Worm (Caenorhabditis elegans) whole organism, L4 larva: Measurements from ENCODE around the gene R07H5.11.
A peak's percentile ranks its signal among the peaks of the same experiment; 100 is the strongest.

Experiments used
- F10B5.3 ChIP-seq: sonication (generic microtip); optimal IDR thresholded peaks from 2 replicates; lab custom pipeline; 2016; ENCODE audit warnings: mild to moderate bottlenecking, missing genetic modification characterization, missing compliant biosample characterization
- F37D6.2 ChIP-seq: sonication (generic microtip); optimal IDR thresholded peaks from 2 replicates; lab custom pipeline; 2016; ENCODE audit warnings: mild to moderate bottlenecking, missing genetic modification characterization, missing compliant biosample characterization
- F44E2.7 ChIP-seq: fragments of 200-800 bp; sonication (Bioruptor generic); IDR thresholded peaks from 2 replicates; pipeline ENCODE4 v2.1.2; 2022; ENCODE audit warnings: missing genetic modification characterization, missing compliant biosample characterization
- F49E8.2 ChIP-seq: sonication (generic microtip); optimal IDR thresholded peaks from 2 replicates; lab custom pipeline; 2016; ENCODE audit warnings: missing compliant biosample characterization, mild to moderate bottlenecking, missing genetic modification characterization, borderline replicate concordance
- T20F7.1 ChIP-seq: fragments of 200-800 bp; sonication (Bioruptor generic); optimal IDR thresholded peaks from 2 replicates; lab custom pipeline; 2018; ENCODE audit warnings: mild to moderate bottlenecking, missing genetic modification characterization, missing compliant biosample characterization
- T26A8.4 ChIP-seq: fragments of 200-800 bp; sonication (Bioruptor generic); IDR thresholded peaks from 2 replicates; pipeline ENCODE4 v1.3.6; 2022; ENCODE audit warnings: missing genetic modification characterization, missing compliant biosample characterization
- ama-1 ChIP-seq: fragments of 150-350 bp; optimal IDR thresholded peaks from 2 replicates; lab custom pipeline; 2014; ENCODE audit warnings: inconsistent platforms, mixed read lengths
- ceh-20 ChIP-seq: fragments of 200-800 bp; sonication (Bioruptor generic); IDR thresholded peaks from 2 replicates; pipeline ENCODE4 v1.3.6; 2022; ENCODE audit warnings: missing genetic modification reagents, missing genetic modification characterization, missing compliant biosample characterization
- ceh-32 ChIP-seq: sonication (generic microtip); optimal IDR thresholded peaks from 2 replicates; lab custom pipeline; 2016; ENCODE audit warnings: mild to moderate bottlenecking, missing genetic modification characterization, missing compliant biosample characterization; ENCODE audit not compliant: poor library complexity
- ceh-44 ChIP-seq: fragments of 200-800 bp; sonication (Bioruptor generic); IDR thresholded peaks from 2 replicates; pipeline ENCODE4 v1.3.6; 2022; ENCODE audit warnings: missing genetic modification reagents, missing genetic modification characterization, missing compliant biosample characterization
- ceh-62 ChIP-seq: sonication (generic microtip); optimal IDR thresholded peaks from 2 replicates; lab custom pipeline; 2017; ENCODE audit warnings: missing biosample characterization, missing genetic modification characterization
- ctbp-1 ChIP-seq: fragments of 200-800 bp; sonication (Bioruptor generic); IDR thresholded peaks from 2 replicates; pipeline ENCODE4 v1.3.6; 2022; ENCODE audit warnings: missing genetic modification reagents, missing genetic modification characterization, missing compliant biosample characterization
- daf-16 ChIP-seq, 3 experiments: sonication (generic microtip); optimal IDR thresholded peaks; 2 replicates each; lab custom pipeline; 2016 to 2017; ENCODE audit warnings: missing genetic modification characterization in 3 of 3, missing genetic modification reagents in 3 of 3, mild to moderate bottlenecking in 2 of 3, missing compliant biosample characterization in 2 of 3, missing biosample characterization in 1 of 3, moderate library complexity in 1 of 3
- dve-1 ChIP-seq: sonication (generic microtip); optimal IDR thresholded peaks from 2 replicates; lab custom pipeline; 2017; ENCODE audit warnings: antibody characterized with exemption, mild to moderate bottlenecking, missing genetic modification characterization, missing compliant biosample characterization; ENCODE audit not compliant: insufficient read depth
- fkh-10 ChIP-seq: fragments of 150-350 bp; optimal IDR thresholded peaks from 2 replicates; lab custom pipeline; 2014; ENCODE audit warnings: missing biosample characterization, missing genetic modification reagents, missing genetic modification characterization
- gei-8 ChIP-seq: fragments of 200-800 bp; sonication (Bioruptor generic); optimal IDR thresholded peaks from 2 replicates; lab custom pipeline; 2018; ENCODE audit warnings: mild to moderate bottlenecking, missing genetic modification characterization, missing compliant biosample characterization
- jun-1 ChIP-seq: fragments of 150-350 bp; optimal IDR thresholded peaks from 2 replicates; lab custom pipeline; 2014; ENCODE audit warnings: missing biosample characterization, missing genetic modification reagents, missing genetic modification characterization
- lin-1 ChIP-seq: fragments of 200-800 bp; sonication (Bioruptor generic); IDR thresholded peaks from 2 replicates; pipeline ENCODE4 v1.3.6; 2022; ENCODE audit warnings: missing genetic modification reagents, missing genetic modification characterization, missing compliant biosample characterization
- mep-1 ChIP-seq: fragments of 150-350 bp; sonication (generic microtip); optimal IDR thresholded peaks from 3 replicates; lab custom pipeline; 2014; ENCODE audit warnings: missing biosample characterization, missing genetic modification characterization
- mes-2 ChIP-seq: sonication (generic microtip); optimal IDR thresholded peaks from 2 replicates; lab custom pipeline; 2016; ENCODE audit warnings: missing genotype, mild to moderate bottlenecking, missing genetic modification characterization, missing compliant biosample characterization; ENCODE audit not compliant: poor library complexity, severe bottlenecking
- nhr-102 ChIP-seq: sonication (generic microtip); optimal IDR thresholded peaks from 2 replicates; lab custom pipeline; 2016; ENCODE audit warnings: mild to moderate bottlenecking, missing genetic modification characterization, moderate library complexity, missing compliant biosample characterization
- nhr-11 ChIP-seq: fragments of 150-350 bp; optimal IDR thresholded peaks from 2 replicates; lab custom pipeline; 2014; ENCODE audit warnings: missing biosample characterization, missing genetic modification characterization
- nhr-237 ChIP-seq: sonication (generic microtip); optimal IDR thresholded peaks from 2 replicates; lab custom pipeline; 2017; ENCODE audit warnings: missing biosample characterization, missing genetic modification characterization
- nhr-25 ChIP-seq: sonication (generic microtip); optimal IDR thresholded peaks from 2 replicates; lab custom pipeline; 2017; ENCODE audit warnings: missing genetic modification characterization, mild to moderate bottlenecking, missing compliant biosample characterization, antibody characterized with exemption, moderate library complexity, borderline replicate concordance; ENCODE audit not compliant: insufficient read depth
- nhr-76 ChIP-seq: fragments of 150-350 bp; optimal IDR thresholded peaks from 2 replicates; lab custom pipeline; 2014; ENCODE audit warnings: missing biosample characterization, missing genetic modification characterization
- pha-4 ChIP-seq, 2 experiments: fragments of 150-350 bp in 1 of 2; fragments of 200-800 bp in 1 of 2; sonication (Bioruptor generic) in 1 of 2; IDR thresholded peaks in 1 of 2; optimal IDR thresholded peaks in 1 of 2; 2 replicates each; pipeline versions ENCODE4 v1.3.6 to Lab custom; 2014 to 2022; ENCODE audit warnings: missing genetic modification characterization in 2 of 2, missing genetic modification reagents in 2 of 2, missing biosample characterization in 1 of 2, missing compliant biosample characterization in 1 of 2
- saeg-2 ChIP-seq: fragments of 200-800 bp; sonication (Bioruptor generic); IDR thresholded peaks from 2 replicates; pipeline ENCODE4 v1.3.6; 2022; ENCODE audit warnings: missing genetic modification reagents, missing genetic modification characterization, missing compliant biosample characterization
- spr-3 ChIP-seq: fragments of 200-800 bp; sonication (Bioruptor generic); optimal IDR thresholded peaks from 2 replicates; lab custom pipeline; 2018; ENCODE audit warnings: mild to moderate bottlenecking, missing genetic modification characterization, missing compliant biosample characterization
- unc-39 ChIP-seq: sonication (generic microtip); optimal IDR thresholded peaks from 2 replicates; lab custom pipeline; 2017; ENCODE audit warnings: missing biosample characterization, missing genetic modification characterization
- unc-62 ChIP-seq, 3 experiments: fragments of 150-350 bp in 1 of 3; sonication (generic microtip); optimal IDR thresholded peaks in 2 of 3; peaks in 1 of 3; 1 replicate in 1 of 3; 2 replicates in 2 of 3; lab custom pipeline; 2014 to 2017; ENCODE audit warnings: missing biosample characterization in 3 of 3, missing genetic modification characterization in 3 of 3, missing genetic modification reagents in 3 of 3, missing genotype in 1 of 3
- zag-1 ChIP-seq: fragments of 150-350 bp; optimal IDR thresholded peaks from 2 replicates; lab custom pipeline; 2014; ENCODE audit warnings: missing biosample characterization, missing genetic modification characterization
- zfp-2 ChIP-seq: sonication (generic microtip); optimal IDR thresholded peaks from 2 replicates; lab custom pipeline; 2016; ENCODE audit warnings: mild to moderate bottlenecking, missing genetic modification characterization, missing compliant biosample characterization

R07H5.11 gene

ce11 chrIV:11183013-11183412 is 19.6 kb upstream of the R07H5.11 start, which contains the start of gene prx-14 (continued):
- TF ChIP-seq gei-8 (no peak), mep-1 (tag; lab: Kevin White, UChicago) (peak; percentile 14), unc-39 (no peak), ceh-20 (GFP tag; lab: Robert Waterston, UW) (no peak), ceh-44 (GFP tag; lab: Robert Waterston, UW) (no peak)

DNA sequence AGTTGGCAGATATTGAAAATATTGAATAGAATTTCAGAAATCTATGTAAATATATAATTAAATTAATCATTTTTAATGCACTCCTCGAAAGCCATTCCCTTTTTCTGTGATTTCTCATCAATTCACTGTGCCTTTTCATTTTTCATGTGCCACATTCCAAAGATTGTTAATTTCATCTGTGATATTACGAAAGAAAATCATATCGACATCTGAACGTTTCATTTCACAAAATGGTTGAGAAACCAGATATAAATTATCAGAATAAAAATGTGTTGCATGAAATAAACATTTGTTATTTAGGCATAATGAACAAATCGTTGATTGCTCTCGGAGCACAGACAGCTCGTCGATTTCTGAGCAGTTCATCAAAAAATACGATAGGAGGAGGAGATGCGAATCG is 18.6 kb upstream of the R07H5.11 start, which contains the start of gene nuaf-3:
nuaf-3 (plus strand) TSS at position 301 of the 400 bp plus-strand sequence.
- TF ChIP-seq spr-3 (no peak), F10B5.3 (tag; lab: Kevin White, UChicago) (no peak), ceh-62 (tag; lab: Kevin White, UChicago) (no peak), saeg-2 (no peak), nhr-76 (tag; lab: Kevin White, UChicago) (no peak), ama-1 (lab: Kevin White, UChicago) (peak; percentile 44), jun-1 (tag; lab: Kevin White, UChicago) (no peak), dve-1 (peak; percentile 22), nhr-102 (tag; lab: Kevin White, UChicago) (no peak), lin-1 (no peak), daf-16 (GFP tag; optimal IDR thresholded peaks at IDR 0.05; lab: Kevin White, UChicago) (no peak), daf-16 (tag; optimal IDR thresholded peaks at IDR 0.05; lab: Kevin White, UChicago) (peak; percentile 34), zag-1 (tag; lab: Kevin White, UChicago) (no peak), F49E8.2 (tag; lab: Kevin White, UChicago) (no peak), nhr-11 (tag; lab: Kevin White, UChicago) (no peak), zfp-2 (tag; lab: Kevin White, UChicago) (no peak), ceh-20 (GFP tag; lab: Robert Waterston, UW) (no peak), ceh-44 (GFP tag; lab: Robert Waterston, UW) (no peak), nhr-237 (tag; lab: Kevin White, UChicago) (no peak), unc-62 (GFP tag; optimal IDR thresholded peaks at IDR 0.05 in 1 of 2; lab: Kevin White, UChicago) (peak in 1 of 2 experiments; percentile 12), unc-62 (tag; optimal IDR thresholded peaks at IDR 0.05; lab: Kevin White, UChicago) (no peak), mes-2 (tag; lab: Kevin White, UChicago) (no peak), T26A8.4 (GFP tag; lab: Robert Waterston, UW) (0 out of 2 replicates have a peak, but pooled peaks have one; percentile 27), fkh-10 (GFP tag; lab: Kevin White, UChicago) (no peak), F37D6.2 (tag; lab: Kevin White, UChicago) (no peak), ceh-32 (tag; lab: Kevin White, UChicago) (no peak)

ce11 chrIV:11186729-11187128 is 15.8 kb upstream of the R07H5.11 start, which contains the start of gene sdz-27:
TSS of gene sdz-27 (plus strand) at chrIV:11187029.
- TF ChIP-seq zfp-2 (tag; lab: Kevin White, UChicago) (no peak), T20F7.1 (GFP tag; lab: Kevin White, UChicago) (no peak), ctbp-1 (GFP tag; lab: Robert Waterston, UW) (no peak), F44E2.7 (no peak), unc-62 (GFP tag; optimal IDR thresholded peaks at IDR 0.05 in 1 of 2; lab: Kevin White, UChicago) (peak in 1 of 2 experiments; percentile 29), unc-62 (tag; optimal IDR thresholded peaks at IDR 0.05; lab: Kevin White, UChicago) (no peak)

DNA sequence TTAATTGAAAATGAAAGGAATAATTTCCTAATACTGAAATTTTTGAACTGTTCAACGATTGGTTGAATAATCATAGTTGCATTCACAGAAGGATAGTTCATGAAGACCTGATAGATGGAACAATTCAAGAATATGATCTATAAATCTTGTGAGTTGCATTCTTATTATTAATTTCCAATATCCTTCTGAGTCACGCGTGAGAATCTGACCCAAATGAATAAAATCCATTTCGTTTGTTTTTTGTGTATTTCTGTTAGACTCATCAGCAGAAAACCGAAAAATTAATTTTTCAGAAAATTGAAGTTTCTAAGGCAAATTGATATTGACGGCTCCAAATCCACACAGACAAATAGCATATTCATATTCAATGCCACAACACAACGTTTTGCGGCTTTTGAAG is 13.2 kb upstream of the R07H5.11 start, which contains the start of gene fbxb-79:
fbxb-79 (minus strand) TSS at position 101 of the 400 bp plus-strand sequence.
- TF ChIP-seq nhr-25 (tag; lab: Kevin White, UChicago): no peak
- no peak for TF ChIP-seq unc-39
- no peak for TF ChIP-seq pha-4 (GFP tag; IDR thresholded peaks at IDR 0.05; lab: Robert Waterston, UW)
- TF ChIP-seq pha-4 (tag; optimal IDR thresholded peaks at IDR 0.05; lab: Kevin White, UChicago): no peak
